Fruit fly (Drosophila melanogaster): ENCODE results near the gene Spn.
A peak's percentile ranks its signal among the peaks of the same experiment; 100 is the strongest.

Spn gene

DNA sequence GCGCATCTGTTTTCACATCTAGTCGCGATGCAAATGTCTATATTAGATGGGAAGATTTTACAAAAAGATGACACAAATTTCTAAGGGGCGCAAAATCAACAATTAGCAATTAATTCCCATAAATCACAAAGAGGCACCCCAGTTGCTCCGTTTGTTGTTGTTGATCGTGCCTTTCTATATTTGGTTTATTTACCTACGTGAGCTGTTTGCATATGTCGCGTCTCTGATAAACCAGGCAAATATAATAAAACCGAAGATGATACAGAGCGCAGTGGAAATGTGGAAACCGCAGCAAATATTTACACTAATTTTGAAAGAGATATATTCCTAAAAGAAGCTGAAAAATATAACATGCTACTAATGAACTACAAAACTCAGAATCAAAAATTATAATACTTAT, 64.7 kb downstream of the Spn start (continued):
- TF ChIP-seq CG15696 (tag; optimal IDR thresholded peaks at IDR 0.05) (peak; percentile 79), slp2 (GFP tag; optimal IDR thresholded peaks at IDR 0.05) (no peak), ap (GFP tag; IDR thresholded peaks at IDR 0.05) (peak; percentile 3; the same call in 1 of the 2 replicates), Camta (GFP tag; optimal IDR thresholded peaks at IDR 0.05) (peak; percentile 62), Ptx1 (GFP tag; IDR thresholded peaks at IDR 0.05) (no peak), Hey (tag; optimal IDR thresholded peaks at IDR 0.05) (no peak), ham (GFP tag; IDR thresholded peaks at IDR 0.05) (no peak), CG10462 (GFP tag; optimal IDR thresholded peaks at IDR 0.05) (peak; percentile 15), CG9437 (GFP tag; optimal IDR thresholded peaks at IDR 0.05) (no peak), klu (GFP tag; IDR thresholded peaks at IDR 0.05) (no peak), bab2 (GFP tag; optimal IDR thresholded peaks at IDR 0.05) (peak; percentile 69), pan (optimal IDR thresholded peaks at IDR 0.05) (no peak), pan (GFP tag; optimal IDR thresholded peaks at IDR 0.05 in 1 of 2, IDR thresholded peaks at IDR 0.05 in 1 of 2) (peak in 1 of 2 experiments; percentile 9), hbn (GFP tag; IDR thresholded peaks at IDR 0.05; ENCODE audit: partially characterized antibody) (no peak), pfk (GFP tag; optimal IDR thresholded peaks at IDR 0.05) (peak; percentile 7), CG12744 (GFP tag; optimal IDR thresholded peaks at IDR 0.05) (peak; percentile 15), en (GFP tag; optimal IDR thresholded peaks at IDR 0.05) (no peak), ro (GFP tag; IDR thresholded peaks at IDR 0.05) (no peak), CG2129 (GFP tag; IDR thresholded peaks at IDR 0.05; ENCODE audit: partially characterized antibody) (no peak), Med (GFP tag) (peak; percentile 94), HHEX (GFP tag; optimal IDR thresholded peaks at IDR 0.05) (peak; percentile 77), Sry-β (GFP tag; optimal IDR thresholded peaks at IDR 0.05) (peak; percentile 30), CG10979 (tag; optimal IDR thresholded peaks at IDR 0.05) (no peak), gem (tag; optimal IDR thresholded peaks at IDR 0.05) (peak; percentile 50), wek (GFP tag; optimal IDR thresholded peaks at IDR 0.05) (peak; percentile 79), Bgb (GFP tag; IDR thresholded peaks at IDR 0.05; ENCODE audit: partially characterized antibody) (no peak), Doc3 (GFP tag; IDR thresholded peaks at IDR 0.05; ENCODE audit: partially characterized antibody) (no peak), CG6175 (GFP tag; IDR thresholded peaks at IDR 0.05) (no peak), yki (optimal IDR thresholded peaks at IDR 0.05) (no peak), crol (GFP tag; IDR thresholded peaks at IDR 0.05) (no peak), CG7271 (tag; optimal IDR thresholded peaks at IDR 0.05) (peak; percentile 50), seq (GFP tag; IDR thresholded peaks at IDR 0.05) (no peak), CG9215 (GFP tag; IDR thresholded peaks at IDR 0.05) (no peak), vnd (GFP tag; IDR thresholded peaks at IDR 0.05; ENCODE audit: partially characterized antibody) (no peak), toy (GFP tag; IDR thresholded peaks at IDR 0.05) (no peak), CrebB (tag; optimal IDR thresholded peaks at IDR 0.05) (peak; percentile 20), CG10959 (GFP tag; IDR thresholded peaks at IDR 0.05) (no peak), hkb (optimal IDR thresholded peaks at IDR 0.05) (no peak), hkb (GFP tag; IDR thresholded peaks at IDR 0.05) (peak; percentile 59), CG4707 (GFP tag; optimal IDR thresholded peaks at IDR 0.05) (peak; percentile 56), slbo (GFP tag; IDR thresholded peaks at IDR 0.05) (no peak), CG3163 (GFP tag; optimal IDR thresholded peaks at IDR 0.05) (no peak), Hmx (GFP tag; optimal IDR thresholded peaks at IDR 0.05) (no peak), chn (GFP tag; optimal IDR thresholded peaks at IDR 0.05) (no peak), CG17802 (tag; optimal IDR thresholded peaks at IDR 0.05) (no peak), CG17186 (GFP tag; optimal IDR thresholded peaks at IDR 0.05) (no peak), bsh (GFP tag; optimal IDR thresholded peaks at IDR 0.05) (peak in 1 of 2 experiments; percentile 34), CG2116 (GFP tag; optimal IDR thresholded peaks at IDR 0.05) (no peak), inv (GFP tag; IDR thresholded peaks at IDR 0.05; ENCODE audit: partially characterized antibody) (no peak), CG8089 (GFP tag; optimal IDR thresholded peaks at IDR 0.05) (peak; percentile 32), CG8388 (GFP tag; optimal IDR thresholded peaks at IDR 0.05) (no peak), trem (tag; optimal IDR thresholded peaks at IDR 0.05) (peak; percentile 15)
